Fruit fly (Drosophila melanogaster) whole organism, embryonic: ENCODE results near the gene RPA1.
A peak's percentile ranks its signal among the peaks of the same experiment; 100 is the strongest.

Experiments
- Awh ChIP-seq: fragments of 200-800 bp; sonication (Bioruptor generic); IDR thresholded peaks from 2 replicates; pipeline ENCODE4, ENCODE4 v1.3.6; 2022; ENCODE audit warnings: missing biosample characterization, missing genetic modification characterization
- CG10267 ChIP-seq: fragments of 200-800 bp; sonication (Bioruptor generic); optimal IDR thresholded peaks from 2 replicates; lab custom pipeline; 2018; ENCODE audit warnings: missing biosample characterization, mild to moderate bottlenecking, missing genetic modification characterization, moderate library complexity
- CG13624 ChIP-seq: fragments of 200-800 bp; sonication (Bioruptor generic); optimal IDR thresholded peaks from 2 replicates; lab custom pipeline; 2016; ENCODE audit warnings: missing biosample characterization, missing genetic modification characterization
- CG14441 ChIP-seq: fragments of 200-800 bp; sonication (Bioruptor generic); IDR thresholded peaks from 2 replicates; pipeline ENCODE4 v1.3.6; 2022; ENCODE audit warnings: missing biosample characterization, missing genetic modification characterization
- CG15269 ChIP-seq: fragments of 200-800 bp; sonication (Bioruptor generic); optimal IDR thresholded peaks from 2 replicates; lab custom pipeline; 2018; ENCODE audit warnings: missing biosample characterization, mild to moderate bottlenecking, missing genetic modification characterization, moderate library complexity
- CG1603 ChIP-seq: fragments of 200-800 bp; sonication (Bioruptor generic); optimal IDR thresholded peaks from 2 replicates; lab custom pipeline; 2019; ENCODE audit warnings: missing biosample characterization, mild to moderate bottlenecking, missing genetic modification characterization, moderate library complexity
- CG16815 ChIP-seq: fragments of 200-800 bp; sonication (Bioruptor generic); optimal IDR thresholded peaks from 3 replicates; lab custom pipeline; 2017; ENCODE audit warnings: missing biosample characterization, mild to moderate bottlenecking, missing genetic modification characterization
- CG17328 ChIP-seq: fragments of 200-800 bp; sonication (Bioruptor generic); IDR thresholded peaks from 2 replicates; pipeline ENCODE4 v1.3.6; 2022; ENCODE audit warnings: missing biosample characterization, missing genetic modification characterization
- CG17568 ChIP-seq: fragments of 200-800 bp; sonication (Bioruptor generic); optimal IDR thresholded peaks from 2 replicates; lab custom pipeline; 2018; ENCODE audit warnings: missing biosample characterization, mild to moderate bottlenecking, missing genetic modification characterization, moderate library complexity
- CG17912 ChIP-seq: fragments of 200-800 bp; sonication (Bioruptor generic); optimal IDR thresholded peaks from 2 replicates; lab custom pipeline; 2018; ENCODE audit warnings: missing biosample characterization, mild to moderate bottlenecking, missing genetic modification characterization
- CG42726 ChIP-seq: fragments of 200-800 bp; sonication (Bioruptor generic); IDR thresholded peaks from 2 replicates; pipeline ENCODE4 v1.3.6; 2022; ENCODE audit warnings: missing biosample characterization, missing genetic modification characterization; ENCODE audit not compliant: partially characterized antibody
- CG4617 ChIP-seq: fragments of 200-800 bp; sonication (Bioruptor generic); optimal IDR thresholded peaks from 3 replicates; lab custom pipeline; 2016; ENCODE audit warnings: missing biosample characterization, missing genetic modification characterization, borderline replicate concordance
- CG5245 ChIP-seq: fragments of 200-800 bp; sonication (Bioruptor generic); optimal IDR thresholded peaks from 3 replicates; lab custom pipeline; 2016; ENCODE audit warnings: missing biosample characterization, missing genetic modification characterization
- CG7963 ChIP-seq: fragments of 200-800 bp; sonication (Bioruptor generic); IDR thresholded peaks from 3 replicates; pipeline ENCODE4 v1.3.6; 2022; ENCODE audit warnings: missing biosample characterization, missing genetic modification characterization; ENCODE audit not compliant: partially characterized antibody
- Ets97D ChIP-seq: fragments of 200-800 bp; sonication (Bioruptor generic); optimal IDR thresholded peaks from 3 replicates; lab custom pipeline; 2016; ENCODE audit warnings: missing biosample characterization, missing genetic modification characterization
- HLH4C ChIP-seq: fragments of 200-800 bp; sonication (Bioruptor generic); IDR thresholded peaks from 3 replicates; pipeline ENCODE4 v1.3.6; 2022; ENCODE audit warnings: missing biosample characterization, missing genetic modification characterization; ENCODE audit not compliant: partially characterized antibody
- Hr3 ChIP-seq: fragments of 200-800 bp; sonication (Bioruptor generic); optimal IDR thresholded peaks from 3 replicates; lab custom pipeline; 2016; ENCODE audit warnings: missing biosample characterization, missing genetic modification characterization
- Med ChIP-seq: fragments of 200-800 bp; sonication (Bioruptor generic); peaks from one replicate; lab custom pipeline; 2016; ENCODE audit warnings: missing biosample characterization, missing genetic modification characterization, mild to moderate bottlenecking, inconsistent platforms, moderate library complexity
- NC2β ChIP-seq: fragments of 200-800 bp; sonication (Bioruptor generic); optimal IDR thresholded peaks from 2 replicates; lab custom pipeline; 2016; ENCODE audit warnings: missing biosample characterization, missing genetic modification characterization
- Neu2 ChIP-seq: fragments of 200-800 bp; sonication (Bioruptor generic); optimal IDR thresholded peaks from 3 replicates; lab custom pipeline; 2016; ENCODE audit warnings: missing biosample characterization, missing genetic modification characterization, borderline replicate concordance
- Opbp ChIP-seq: fragments of 200-800 bp; sonication (Bioruptor generic); IDR thresholded peaks from 3 replicates; pipeline ENCODE4 v1.3.6; 2022; ENCODE audit warnings: missing biosample characterization, missing genetic modification characterization; ENCODE audit not compliant: partially characterized antibody
- Sry-δ ChIP-seq: fragments of 200-800 bp; sonication (Bioruptor generic); optimal IDR thresholded peaks from 2 replicates; lab custom pipeline; 2016; ENCODE audit warnings: missing biosample characterization, missing genetic modification characterization
- gfzf ChIP-seq: fragments of 200-800 bp; sonication (Bioruptor generic); optimal IDR thresholded peaks from 2 replicates; lab custom pipeline; 2016; ENCODE audit warnings: missing biosample characterization, mild to moderate bottlenecking, missing genetic modification characterization, moderate library complexity
- grau ChIP-seq: fragments of 200-800 bp; optimal IDR thresholded peaks from 3 replicates; lab custom pipeline; 2019; ENCODE audit warnings: missing biosample characterization, mild to moderate bottlenecking, missing genetic modification characterization, moderate library complexity
- hb ChIP-seq: fragments of 200-800 bp; sonication (Bioruptor generic); IDR thresholded peaks from 3 replicates; pipeline ENCODE4 v1.3.6; 2022; ENCODE audit warnings: missing biosample characterization, missing genetic modification characterization; ENCODE audit not compliant: partially characterized antibody
- hth ChIP-seq: fragments of >200 bp; optimal IDR thresholded peaks from 2 replicates; lab custom pipeline; 2017; ENCODE audit warnings: inconsistent platforms
- pan ChIP-seq, 4 experiments: fragments of >200 bp in 3 of 4; fragments of 200-800 bp in 1 of 4; sonication (Bioruptor generic) in 1 of 4; optimal IDR thresholded peaks in 3 of 4; IDR thresholded peaks in 1 of 4; 2 replicates each; pipeline versions ENCODE4 v1.3.6 to Lab custom; 2017 to 2022; ENCODE audit warnings: missing biosample characterization in 2 of 4, missing genetic modification characterization in 2 of 4, mixed read lengths in 1 of 4
- rib ChIP-seq: fragments of 200-800 bp; sonication (Bioruptor generic); IDR thresholded peaks from 2 replicates; pipeline ENCODE4 v1.3.6; 2022; ENCODE audit warnings: missing biosample characterization, missing genetic modification characterization
- scrt ChIP-seq: fragments of 200-800 bp; sonication (Bioruptor generic); optimal IDR thresholded peaks from 2 replicates; lab custom pipeline; 2018; ENCODE audit warnings: missing biosample characterization, mild to moderate bottlenecking, missing genetic modification characterization, moderate library complexity
- sens ChIP-seq: fragments of 200-800 bp; sonication (Bioruptor generic); peaks from one replicate; lab custom pipeline; 2016; ENCODE audit warnings: missing biosample characterization, missing genetic modification characterization
- shn ChIP-seq: fragments of 200-800 bp; sonication (Bioruptor generic); optimal IDR thresholded peaks from 3 replicates; lab custom pipeline; 2016; ENCODE audit warnings: missing biosample characterization, missing genetic modification characterization
- sug ChIP-seq: fragments of 200-800 bp; optimal IDR thresholded peaks from 2 replicates; lab custom pipeline; 2019; ENCODE audit warnings: missing biosample characterization, mild to moderate bottlenecking, missing genetic modification characterization, moderate library complexity
- trh ChIP-seq: fragments of 200-800 bp; sonication (Bioruptor generic); optimal IDR thresholded peaks from 2 replicates; lab custom pipeline; 2016; ENCODE audit warnings: missing biosample characterization, missing genetic modification characterization
- unpg ChIP-seq: fragments of 200-800 bp; sonication (Bioruptor generic); optimal IDR thresholded peaks from 3 replicates; lab custom pipeline; 2018; ENCODE audit warnings: missing biosample characterization, mild to moderate bottlenecking, missing genetic modification characterization, moderate library complexity
- vvl ChIP-seq: fragments of 200-800 bp; sonication (Bioruptor generic); IDR thresholded peaks from 2 replicates; pipeline ENCODE4 v1.3.6; 2022; ENCODE audit warnings: missing biosample characterization, missing genetic modification characterization
- wor ChIP-seq: fragments of 200-800 bp; sonication (Bioruptor generic); IDR thresholded peaks from 2 replicates; pipeline ENCODE4 v1.3.6; 2022; ENCODE audit warnings: missing biosample characterization, missing genetic modification characterization

The RPA1 gene

DNA sequence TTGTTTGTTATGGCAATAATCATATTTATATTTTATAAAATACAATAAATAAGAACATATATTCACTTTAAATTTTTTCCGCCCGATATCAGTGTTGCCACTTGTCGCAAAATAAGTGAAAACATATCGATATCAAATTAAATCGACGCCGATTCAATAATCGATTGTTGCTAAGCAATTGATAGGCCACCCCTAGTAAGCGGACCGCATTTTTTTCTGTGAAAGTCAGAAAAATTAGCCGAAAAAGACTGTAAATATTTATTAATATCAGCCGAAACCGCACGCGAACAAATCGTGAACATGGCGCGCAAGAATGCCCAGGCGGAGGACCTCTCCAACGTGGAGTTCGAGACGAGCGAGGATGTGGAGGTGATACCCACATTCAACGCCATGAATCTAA, 48.8 kb upstream of the RPA1 start, which contains the start of gene CG7483 (continued):
- TF ChIP-seq CG17568: no peak
- TF ChIP-seq gfzf: peak; percentile 30
- TF ChIP-seq CG1603 (tag; lab: Kevin White, UChicago): peak; percentile 13
- peak; percentile 48 for TF ChIP-seq CG10267 (tag; lab: Kevin White, UChicago)
- no peak for TF ChIP-seq scrt (GFP tag; lab: Kevin White, UChicago)
- peak; percentile 20 for TF ChIP-seq Ets97D (GFP tag; lab: Kevin White, UChicago)
- TF ChIP-seq Hr3: no peak
- TF ChIP-seq NC2β (GFP tag; lab: Kevin White, UChicago): no peak
- TF ChIP-seq Med (GFP tag; lab: Kevin White, UChicago): peak; percentile 64
- TF ChIP-seq hth (lab: Kevin White, UChicago): no peak
- no peak for TF ChIP-seq CG14441
- TF ChIP-seq wor (GFP tag; lab: Robert Waterston, UW): no peak
- no peak for TF ChIP-seq CG15269
- peak; percentile 82 for TF ChIP-seq HLH4C (GFP tag; lab: Robert Waterston, UW)
- TF ChIP-seq Awh (GFP tag; lab: Robert Waterston, UW): no peak
- no peak for TF ChIP-seq unpg (GFP tag; lab: Kevin White, UChicago)
- no peak for TF ChIP-seq CG13624 (GFP tag; lab: Kevin White, UChicago)
- peak; percentile 46 for TF ChIP-seq CG4617 (GFP tag; lab: Kevin White, UChicago)
- TF ChIP-seq CG17328 (GFP tag; lab: Robert Waterston, UW): no peak
- TF ChIP-seq CG16815 (GFP tag; lab: Kevin White, UChicago): no peak
- peak; percentile 82; the same call in 2 of the 3 replicates for TF ChIP-seq Opbp (GFP tag; lab: Robert Waterston, UW)
- TF ChIP-seq trh (GFP tag; lab: Kevin White, UChicago): no peak
- no peak for TF ChIP-seq pan (optimal IDR thresholded peaks at IDR 0.05; lab: Kevin White, UChicago)
- TF ChIP-seq pan (GFP tag; optimal IDR thresholded peaks at IDR 0.05 in 1 of 2, IDR thresholded peaks at IDR 0.05 in 1 of 2): peak in 1 of 2 experiments; percentile 5
- 0 out of 2 replicates have a peak, but pooled peaks have one; percentile 39 for TF ChIP-seq CG42726 (GFP tag; lab: Robert Waterston, UW)
- no peak for TF ChIP-seq CG17912
- TF ChIP-seq Neu2 (GFP tag; lab: Kevin White, UChicago): no peak
- TF ChIP-seq vvl (GFP tag; lab: Robert Waterston, UW): no peak
- no peak for TF ChIP-seq shn (GFP tag; lab: Kevin White, UChicago)
- TF ChIP-seq hb: peak; percentile 61; the same call in 1 of the 3 replicates
- no peak for TF ChIP-seq rib (GFP tag; lab: Robert Waterston, UW)
- peak; percentile 0 for TF ChIP-seq grau (tag; lab: Kevin White, UChicago)
- peak; percentile 19 for TF ChIP-seq sug (tag; lab: Kevin White, UChicago)
- peak; percentile 71 for TF ChIP-seq CG7963

DNA sequence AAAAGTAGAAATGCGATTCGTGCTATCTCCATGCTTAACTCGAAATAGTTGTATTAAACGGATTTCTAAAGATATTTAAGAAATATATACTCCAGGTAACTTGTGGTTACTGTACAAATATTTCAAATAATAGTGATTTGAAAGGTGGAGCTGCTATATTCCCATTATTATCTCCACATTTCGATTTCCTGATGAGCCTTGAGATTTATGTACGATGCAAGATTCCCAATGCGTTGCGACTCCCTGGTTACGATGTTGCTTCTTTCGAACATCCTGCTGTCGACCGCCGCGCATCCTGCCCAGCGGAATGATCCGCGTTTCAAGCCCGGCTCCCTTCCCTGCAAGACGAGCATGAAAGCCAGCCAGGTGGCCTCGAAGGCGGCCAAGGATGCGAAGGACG, 47.8 kb upstream of the RPA1 start, which contains the start of the genes CG11694 and CG11698:
Gene CG11694 (minus strand): TSS at position 101 of the 400 bp plus-strand sequence.
Gene CG11698 (plus strand): TSS at position 152 of the 400 bp plus-strand sequence.
- TF ChIP-seq sens (GFP tag; lab: Kevin White, UChicago) (peak; percentile 52), Sry-δ (no peak)

DNA sequence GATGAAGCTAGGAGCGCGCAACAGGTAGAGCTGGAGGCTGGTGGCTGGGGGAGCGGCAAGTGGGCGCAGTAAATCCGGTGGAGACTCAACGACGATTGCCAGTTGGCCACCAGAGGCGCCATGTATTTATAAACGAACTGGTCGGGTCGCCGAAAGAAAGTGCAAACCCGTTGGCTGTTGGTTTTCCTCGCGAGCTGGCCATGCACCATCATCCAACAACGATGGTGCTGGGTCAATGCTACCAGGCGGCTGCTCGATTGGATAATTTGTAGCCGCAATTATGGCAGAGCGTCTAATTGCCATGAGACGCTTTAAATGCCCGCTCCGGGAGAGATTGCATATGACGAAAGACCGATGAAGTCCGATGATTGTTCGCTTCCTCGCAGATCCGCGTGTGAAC, 46.4 kb upstream of the RPA1 start, which contains the start of gene CG11693:
Gene CG11693 (minus strand): TSS at position 101 of the 400 bp plus-strand sequence.
- TF ChIP-seq CG5245 (GFP tag; lab: Kevin White, UChicago): no peak
- peak; percentile 1 for TF ChIP-seq Med (GFP tag; lab: Kevin White, UChicago)
